Worm (Caenorhabditis elegans): ENCODE measurements around the gene T01B6.1.

The T01B6.1 gene

ce11 chrX:2370655-2371054, 35.2 kb downstream of the T01B6.1 start:
- TF ChIP-seq tlf-1 (GFP tag; optimal IDR thresholded peaks at IDR 0.05) (no peak), nhr-80 (tag; optimal IDR thresholded peaks at IDR 0.05) (peak; percentile 68)

ce11 chrX:2372134-2372533, 36.6 kb downstream of the T01B6.1 start:
- peak; percentile 8 for TF ChIP-seq F23B12.7 (tag; optimal IDR thresholded peaks at IDR 0.05; ENCODE audit: insufficient read depth)
- TF ChIP-seq sptf-2 (GFP tag; optimal IDR thresholded peaks at IDR 0.05): no peak
- TF ChIP-seq nhr-27 (tag; optimal IDR thresholded peaks at IDR 0.05): no peak
- TF ChIP-seq lag-1 (GFP tag; IDR thresholded peaks at IDR 0.05): no peak
- TF ChIP-seq F22D6.2 (tag; optimal IDR thresholded peaks at IDR 0.05): no peak
- TF ChIP-seq Y53F4B.3 (GFP tag; IDR thresholded peaks at IDR 0.05): no peak
- TF ChIP-seq nhr-80 (tag; optimal IDR thresholded peaks at IDR 0.05): peak; percentile 85
- peak; percentile 69 for TF ChIP-seq dox-1 (GFP tag; IDR thresholded peaks at IDR 0.05)
- peak; percentile 16 for TF ChIP-seq atf-7 (tag; optimal IDR thresholded peaks at IDR 0.05)
- no peak for TF ChIP-seq D2030.7 (GFP tag; IDR thresholded peaks at IDR 0.05)
- no peak for TF ChIP-seq gei-17 (GFP tag; optimal IDR thresholded peaks at IDR 0.05)
- TF ChIP-seq lin-35 (GFP tag; optimal IDR thresholded peaks at IDR 0.05): no peak
- TF ChIP-seq ets-4 (GFP tag; optimal IDR thresholded peaks at IDR 0.05): no peak
- no peak for TF ChIP-seq madf-6 (GFP tag; IDR thresholded peaks at IDR 0.05)
- TF ChIP-seq B0336.3 (GFP tag; IDR thresholded peaks at IDR 0.05): no peak
- no peak for TF ChIP-seq bed-1 (GFP tag; IDR thresholded peaks at IDR 0.05)
- TF ChIP-seq egl-44 (GFP tag; IDR thresholded peaks at IDR 0.05): no peak
- peak in 1 of 2 experiments; percentile 42 for TF ChIP-seq let-607 (tag; optimal IDR thresholded peaks at IDR 0.05)
- TF ChIP-seq tbp1 (GFP tag; optimal IDR thresholded peaks at IDR 0.05): peak; percentile 22
- no peak for TF ChIP-seq ama-1 (optimal IDR thresholded peaks at IDR 0.05)
- no peak for TF ChIP-seq ama-1 (GFP tag; optimal IDR thresholded peaks at IDR 0.05)

DNA sequence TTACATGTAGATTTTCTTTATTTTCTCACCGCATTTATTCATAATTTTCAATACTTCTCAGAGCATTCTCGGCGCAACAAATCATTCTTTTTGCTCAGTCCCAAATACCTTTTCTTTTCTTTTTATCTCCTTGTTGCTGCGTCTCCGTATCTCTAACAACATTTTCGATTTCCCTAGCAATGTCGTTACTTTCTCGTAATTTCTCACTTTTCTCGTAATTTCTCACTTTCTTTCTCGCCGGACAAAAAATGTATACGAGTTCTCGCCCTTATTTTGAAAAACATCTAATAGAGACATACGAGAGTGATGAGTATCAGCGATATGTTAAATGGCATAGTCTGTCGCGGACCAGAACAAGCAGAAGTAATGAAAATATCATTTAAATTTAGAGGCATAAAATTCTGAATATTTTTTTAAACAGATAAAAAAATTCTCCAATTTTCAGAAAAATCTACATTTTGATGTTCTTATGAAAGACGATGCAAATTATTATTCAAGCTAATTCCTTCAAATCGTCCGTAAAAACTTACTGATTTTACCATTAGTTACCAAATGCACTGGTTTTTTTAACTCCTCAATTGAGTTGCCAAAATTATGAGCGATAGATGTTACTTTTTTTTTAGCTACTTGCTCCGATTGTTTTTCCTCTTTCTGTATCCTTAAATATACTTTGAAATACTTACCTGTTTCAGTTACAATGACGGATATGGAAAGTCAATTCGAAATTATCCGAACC, 40.0 kb downstream of the T01B6.1 start, which contains the start of gene F47G3.3:
F47G3.3 (plus strand) TSS at position 686 of the 736 bp plus-strand sequence.
- TF ChIP-seq Y56A3A.18 (GFP tag; IDR thresholded peaks at IDR 0.05) (no peak), efl-1 (GFP tag; optimal IDR thresholded peaks at IDR 0.05) (no peak), ceh-91 (GFP tag; IDR thresholded peaks at IDR 0.05) (no peak), B0035.1 (tag; optimal IDR thresholded peaks at IDR 0.05) (no peak), lir-1 (GFP tag; conservative IDR thresholded peaks at IDR 0.05) (no peak), egl-18 (GFP tag; IDR thresholded peaks at IDR 0.05) (no peak), F10E7.11 (tag; optimal IDR thresholded peaks at IDR 0.05) (no peak), athp-1 (tag; optimal IDR thresholded peaks at IDR 0.05) (no peak), K11D2.4 (GFP tag; IDR thresholded peaks at IDR 0.05) (no peak), nfya-2 (GFP tag; IDR thresholded peaks at IDR 0.05) (no peak), xnd-1 (tag; optimal IDR thresholded peaks at IDR 0.05) (no peak), D2030.7 (GFP tag; IDR thresholded peaks at IDR 0.05) (no peak), lin-40 (tag; optimal IDR thresholded peaks at IDR 0.05) (no peak), zim-3 (tag; optimal IDR thresholded peaks at IDR 0.05) (no peak), sdz-38 (tag; optimal IDR thresholded peaks at IDR 0.05) (no peak), egrh-3 (GFP tag; IDR thresholded peaks at IDR 0.05) (no peak), tlf-1 (GFP tag; optimal IDR thresholded peaks at IDR 0.05) (no peak)
